Worm (Caenorhabditis elegans): ENCODE measurements around the gene C01G10.17.

DNA sequence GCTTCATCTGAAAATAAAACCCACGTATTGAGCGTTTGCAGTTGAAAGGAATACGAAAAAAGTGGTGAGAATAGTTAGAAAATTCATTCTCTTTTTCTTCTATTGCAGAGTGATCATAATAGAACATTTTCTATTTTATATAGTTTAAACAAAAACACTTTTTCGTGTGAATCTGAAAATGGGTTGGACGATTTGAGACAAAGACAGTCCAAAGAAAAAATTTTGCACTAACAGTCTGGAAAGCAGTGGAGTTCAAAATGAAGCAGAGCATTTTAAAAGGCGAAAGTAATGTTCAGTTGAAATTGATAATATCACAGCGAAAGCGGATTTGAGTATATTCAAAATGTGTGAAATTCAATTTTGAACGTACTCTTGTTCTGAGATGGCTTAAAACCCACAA, 1.9 kb upstream of the C01G10.17 start, which contains the start of gene C01G10.18:
- no peak for TF ChIP-seq egl-27 (tag; optimal IDR thresholded peaks at IDR 0.05)
- TF ChIP-seq pha-4 (tag; optimal IDR thresholded peaks at IDR 0.05): no peak
- TF ChIP-seq ztf-4 (tag; optimal IDR thresholded peaks at IDR 0.05): no peak
- no peak for TF ChIP-seq unc-62 (GFP tag; optimal IDR thresholded peaks at IDR 0.05)
- TF ChIP-seq nhr-43 (tag; optimal IDR thresholded peaks at IDR 0.05; ENCODE audit: poor library complexity, severe bottlenecking): no peak
- no peak for TF ChIP-seq tbx-2 (tag; optimal IDR thresholded peaks at IDR 0.05)
- no peak for TF ChIP-seq nhr-237 (tag; optimal IDR thresholded peaks at IDR 0.05)
- no peak for TF ChIP-seq nhr-12 (tag; optimal IDR thresholded peaks at IDR 0.05)

Measured in whole organism, L3 larva.